Fruit fly (Drosophila melanogaster): ENCODE data around the gene mus304.

dm6 chr3L:18077649-18078417 lies 31.8 kb upstream of the mus304 start:
- TF ChIP-seq h (optimal IDR thresholded peaks at IDR 0.05), result no peak
- no peak for TF ChIP-seq psq (optimal IDR thresholded peaks at IDR 0.05)

Data from Kc167 (cell line).